Fruit fly (Drosophila melanogaster) whole organism, embryonic: ENCODE results near the gene Karybeta3.

ENCODE experiments used
- Adf1 ChIP-seq: fragments of 200-800 bp; sonication (Bioruptor generic); IDR thresholded peaks from 2 replicates; pipeline ENCODE4 v1.3.6; 2022; ENCODE audit warnings: missing biosample characterization, missing genetic modification characterization
- BEAF-32 ChIP-seq: fragments of 200-800 bp; sonication (Bioruptor generic); optimal IDR thresholded peaks from 3 replicates; lab custom pipeline; 2017; ENCODE audit warnings: missing biosample characterization, missing genetic modification characterization, mild to moderate bottlenecking, moderate library complexity, missing genetic modification reagents
- Blimp-1 ChIP-seq: fragments of 200-800 bp; sonication (Bioruptor generic); optimal IDR thresholded peaks from 3 replicates; lab custom pipeline; 2018; ENCODE audit warnings: missing biosample characterization, missing genetic modification characterization, mild to moderate bottlenecking, moderate library complexity, missing genetic modification reagents
- C15 ChIP-seq: fragments of 200-800 bp; sonication (Bioruptor generic); IDR thresholded peaks from 3 replicates; pipeline ENCODE4 v1.3.6; 2022; ENCODE audit warnings: missing biosample characterization, missing genetic modification characterization
- CG10565 ChIP-seq: fragments of 200-800 bp; sonication (Bioruptor generic); optimal IDR thresholded peaks from 3 replicates; lab custom pipeline; 2016; ENCODE audit warnings: missing biosample characterization, mild to moderate bottlenecking, missing genetic modification characterization
- CG10979 ChIP-seq: fragments of 200-800 bp; sonication (Bioruptor generic); optimal IDR thresholded peaks from 2 replicates; lab custom pipeline; 2018; ENCODE audit warnings: missing biosample characterization, mild to moderate bottlenecking, missing genetic modification characterization, moderate library complexity
- CG12104 ChIP-seq: fragments of 200-800 bp; sonication (Bioruptor generic); optimal IDR thresholded peaks from 3 replicates; lab custom pipeline; 2016; ENCODE audit warnings: missing biosample characterization, missing genetic modification characterization
- CG12299 ChIP-seq: fragments of 200-800 bp; sonication (Bioruptor generic); optimal IDR thresholded peaks from 2 replicates; lab custom pipeline; 2018; ENCODE audit warnings: missing biosample characterization, mild to moderate bottlenecking, missing genetic modification characterization
- CG13296 ChIP-seq: fragments of 200-800 bp; sonication (Bioruptor generic); optimal IDR thresholded peaks from 3 replicates; lab custom pipeline; 2018; ENCODE audit warnings: missing biosample characterization, mild to moderate bottlenecking, missing genetic modification characterization
- CG14050 ChIP-seq: fragments of 200-800 bp; sonication (Bioruptor generic); IDR thresholded peaks from 3 replicates; pipeline ENCODE4 v1.3.6; 2022; ENCODE audit warnings: missing biosample characterization, missing genetic modification characterization
- CG14710 ChIP-seq: fragments of 200-800 bp; sonication (Bioruptor generic); optimal IDR thresholded peaks from 3 replicates; lab custom pipeline; 2019; ENCODE audit warnings: missing biosample characterization, mild to moderate bottlenecking, missing genetic modification characterization, moderate library complexity
- CG15601 ChIP-seq: fragments of 200-800 bp; sonication (Bioruptor generic); optimal IDR thresholded peaks from 3 replicates; lab custom pipeline; 2019; ENCODE audit warnings: missing biosample characterization, mild to moderate bottlenecking, missing genetic modification characterization, moderate library complexity
- CG1602 ChIP-seq: fragments of 200-800 bp; sonication (Bioruptor generic); optimal IDR thresholded peaks from 3 replicates; lab custom pipeline; 2016; ENCODE audit warnings: missing biosample characterization, missing genetic modification characterization
- CG18764 ChIP-seq: fragments of 200-800 bp; sonication (Bioruptor generic); optimal IDR thresholded peaks from 3 replicates; lab custom pipeline; 2016; ENCODE audit warnings: missing biosample characterization, missing genetic modification characterization
- CG2129 ChIP-seq: fragments of 200-800 bp; sonication (Bioruptor generic); IDR thresholded peaks from 2 replicates; pipeline ENCODE4 v1.3.6; 2022; ENCODE audit warnings: missing biosample characterization, missing genetic modification characterization; ENCODE audit not compliant: partially characterized antibody
- CG32767 ChIP-seq: fragments of 200-800 bp; sonication (Bioruptor generic); IDR thresholded peaks from 2 replicates; pipeline ENCODE4 v1.3.6; 2022; ENCODE audit warnings: missing biosample characterization, missing genetic modification characterization
- CG34422 ChIP-seq: fragments of 200-800 bp; sonication (Bioruptor generic); IDR thresholded peaks from 3 replicates; pipeline ENCODE4 v1.3.6; 2022; ENCODE audit warnings: missing biosample characterization, missing genetic modification characterization
- CG4820 ChIP-seq: fragments of 200-800 bp; sonication (Bioruptor generic); optimal IDR thresholded peaks from 3 replicates; lab custom pipeline; 2016; ENCODE audit warnings: missing biosample characterization, missing genetic modification characterization
- CG6813 ChIP-seq: fragments of 200-800 bp; sonication (Bioruptor generic); optimal IDR thresholded peaks from 2 replicates; lab custom pipeline; 2017; ENCODE audit warnings: missing biosample characterization, missing genetic modification characterization, mild to moderate bottlenecking, moderate library complexity, missing genetic modification reagents
- CG6854 ChIP-seq: fragments of 200-800 bp; sonication (Bioruptor generic); optimal IDR thresholded peaks from 3 replicates; lab custom pipeline; 2017; ENCODE audit warnings: missing biosample characterization, mild to moderate bottlenecking, missing genetic modification characterization
- CG7786 ChIP-seq: fragments of 200-800 bp; sonication (Bioruptor generic); optimal IDR thresholded peaks from 2 replicates; lab custom pipeline; 2016; ENCODE audit warnings: missing biosample characterization, missing genetic modification characterization
- CG7963 ChIP-seq: fragments of 200-800 bp; sonication (Bioruptor generic); IDR thresholded peaks from 3 replicates; pipeline ENCODE4 v1.3.6; 2022; ENCODE audit warnings: missing biosample characterization, missing genetic modification characterization; ENCODE audit not compliant: partially characterized antibody
- CG8388 ChIP-seq: fragments of 200-800 bp; sonication (Bioruptor generic); optimal IDR thresholded peaks from 2 replicates; lab custom pipeline; 2019; ENCODE audit warnings: missing biosample characterization, mild to moderate bottlenecking, missing genetic modification characterization, moderate library complexity
- CG8924 ChIP-seq: fragments of 200-800 bp; optimal IDR thresholded peaks from 3 replicates; lab custom pipeline; 2019; ENCODE audit warnings: missing biosample characterization, mild to moderate bottlenecking, missing genetic modification characterization, moderate library complexity
- Ets97D ChIP-seq: fragments of 200-800 bp; sonication (Bioruptor generic); optimal IDR thresholded peaks from 3 replicates; lab custom pipeline; 2016; ENCODE audit warnings: missing biosample characterization, missing genetic modification characterization
- Fer3 ChIP-seq: fragments of 200-800 bp; sonication (Bioruptor generic); optimal IDR thresholded peaks from 2 replicates; lab custom pipeline; 2018; ENCODE audit warnings: missing biosample characterization, mild to moderate bottlenecking, missing genetic modification characterization, moderate library complexity
- HLHmδ ChIP-seq: fragments of 200-800 bp; sonication (Bioruptor generic); optimal IDR thresholded peaks from 2 replicates; lab custom pipeline; 2018; ENCODE audit warnings: missing biosample characterization, mild to moderate bottlenecking, missing genetic modification characterization, moderate library complexity
- Jarid2 ChIP-seq: fragments of 200-800 bp; sonication (Bioruptor generic); optimal IDR thresholded peaks from 3 replicates; lab custom pipeline; 2017; ENCODE audit warnings: mild to moderate bottlenecking, missing biosample characterization, missing genetic modification reagents, missing genetic modification characterization
- Meics ChIP-seq: fragments of 200-800 bp; sonication (Bioruptor generic); optimal IDR thresholded peaks from 2 replicates; lab custom pipeline; 2017; ENCODE audit warnings: missing biosample characterization, mild to moderate bottlenecking, missing genetic modification characterization
- NC2β ChIP-seq: fragments of 200-800 bp; sonication (Bioruptor generic); optimal IDR thresholded peaks from 2 replicates; lab custom pipeline; 2016; ENCODE audit warnings: missing biosample characterization, missing genetic modification characterization
- Neu2 ChIP-seq: fragments of 200-800 bp; sonication (Bioruptor generic); optimal IDR thresholded peaks from 3 replicates; lab custom pipeline; 2016; ENCODE audit warnings: missing biosample characterization, missing genetic modification characterization, borderline replicate concordance
- Nf-YA ChIP-seq: fragments of 200-800 bp; sonication (Bioruptor generic); IDR thresholded peaks from 2 replicates; pipeline ENCODE4 v1.3.6; 2022; ENCODE audit warnings: missing biosample characterization, missing genetic modification characterization
- Six4 ChIP-seq: fragments of 200-800 bp; sonication (Bioruptor generic); optimal IDR thresholded peaks from 2 replicates; lab custom pipeline; 2016; ENCODE audit warnings: missing biosample characterization, missing genetic modification characterization
- abd-A ChIP-seq: fragments of 200-800 bp; sonication (Bioruptor generic); optimal IDR thresholded peaks from 3 replicates; lab custom pipeline; 2019; ENCODE audit warnings: missing biosample characterization, mild to moderate bottlenecking, missing genetic modification characterization, moderate library complexity
- bigmax ChIP-seq: fragments of 200-800 bp; sonication (Bioruptor generic); optimal IDR thresholded peaks from 2 replicates; lab custom pipeline; 2018; ENCODE audit warnings: missing biosample characterization, mild to moderate bottlenecking, missing genetic modification characterization
- cad ChIP-seq: fragments of >200 bp; optimal IDR thresholded peaks from 2 replicates; lab custom pipeline; 2017; ENCODE audit warnings: missing biosample characterization, missing genetic modification characterization
- chinmo ChIP-seq: fragments of 200-800 bp; sonication (Bioruptor generic); IDR thresholded peaks from 4 replicates; pipeline ENCODE4 v1.3.6; 2022; ENCODE audit warnings: missing biosample characterization, missing genetic modification characterization; ENCODE audit not compliant: partially characterized antibody
- dati ChIP-seq: fragments of 200-800 bp; sonication (Bioruptor generic); IDR thresholded peaks from 2 replicates; pipeline ENCODE4 v1.3.6; 2022; ENCODE audit warnings: missing biosample characterization, missing genetic modification characterization
- dimm ChIP-seq: fragments of 200-800 bp; sonication (Bioruptor generic); IDR thresholded peaks from 2 replicates; pipeline ENCODE4 v1.3.6; 2022; ENCODE audit warnings: missing biosample characterization, missing genetic modification characterization
- dpn ChIP-seq, 2 experiments: fragments of 200-800 bp; sonication (Bioruptor generic); optimal IDR thresholded peaks; 3 replicates each; lab custom pipeline; 2016; ENCODE audit warnings: missing biosample characterization in 2 of 2, missing genetic modification characterization in 2 of 2
- ewg ChIP-seq: fragments of 200-800 bp; sonication (Bioruptor generic); optimal IDR thresholded peaks from 3 replicates; lab custom pipeline; 2017; ENCODE audit warnings: mild to moderate bottlenecking, missing biosample characterization, missing genetic modification reagents, missing genetic modification characterization
- hb ChIP-seq: fragments of 200-800 bp; sonication (Bioruptor generic); IDR thresholded peaks from 3 replicates; pipeline ENCODE4 v1.3.6; 2022; ENCODE audit warnings: missing biosample characterization, missing genetic modification characterization; ENCODE audit not compliant: partially characterized antibody
- lmd ChIP-seq: fragments of 200-800 bp; sonication (Bioruptor generic); IDR thresholded peaks from 2 replicates; pipeline ENCODE4 v1.3.6; 2022; ENCODE audit warnings: missing biosample characterization, missing genetic modification characterization
- lov ChIP-seq, 2 experiments: fragments of 200-800 bp in 1 of 2; fragments of >200 bp in 1 of 2; sonication (Bioruptor generic) in 1 of 2; IDR thresholded peaks in 1 of 2; optimal IDR thresholded peaks in 1 of 2; 2 replicates in 1 of 2; 3 replicates in 1 of 2; pipeline versions ENCODE4 v1.3.6 to Lab custom; 2017 to 2022; ENCODE audit warnings: missing biosample characterization in 1 of 2, missing genetic modification characterization in 1 of 2
- p53 ChIP-seq: fragments of 200-800 bp; sonication (Bioruptor generic); optimal IDR thresholded peaks from 2 replicates; lab custom pipeline; 2016; ENCODE audit warnings: missing biosample characterization, missing genetic modification characterization
- pho ChIP-seq: fragments of 200-800 bp; sonication (Bioruptor generic); optimal IDR thresholded peaks from 2 replicates; lab custom pipeline; 2016; ENCODE audit warnings: missing biosample characterization, missing genetic modification characterization
- ranshi ChIP-seq: fragments of 200-800 bp; sonication (Bioruptor generic); IDR thresholded peaks from 2 replicates; pipeline ENCODE4 v1.3.6; 2022; ENCODE audit warnings: missing biosample characterization, missing genetic modification characterization
- sug ChIP-seq: fragments of 200-800 bp; optimal IDR thresholded peaks from 2 replicates; lab custom pipeline; 2019; ENCODE audit warnings: missing biosample characterization, mild to moderate bottlenecking, missing genetic modification characterization, moderate library complexity
- vnd ChIP-seq: fragments of 200-800 bp; sonication (Bioruptor generic); IDR thresholded peaks from 3 replicates; pipeline ENCODE4 v1.3.6; 2022; ENCODE audit warnings: missing biosample characterization, missing genetic modification characterization; ENCODE audit not compliant: partially characterized antibody
- wor ChIP-seq: fragments of 200-800 bp; sonication (Bioruptor generic); IDR thresholded peaks from 2 replicates; pipeline ENCODE4 v1.3.6; 2022; ENCODE audit warnings: missing biosample characterization, missing genetic modification characterization

Karybeta3 gene

DNA sequence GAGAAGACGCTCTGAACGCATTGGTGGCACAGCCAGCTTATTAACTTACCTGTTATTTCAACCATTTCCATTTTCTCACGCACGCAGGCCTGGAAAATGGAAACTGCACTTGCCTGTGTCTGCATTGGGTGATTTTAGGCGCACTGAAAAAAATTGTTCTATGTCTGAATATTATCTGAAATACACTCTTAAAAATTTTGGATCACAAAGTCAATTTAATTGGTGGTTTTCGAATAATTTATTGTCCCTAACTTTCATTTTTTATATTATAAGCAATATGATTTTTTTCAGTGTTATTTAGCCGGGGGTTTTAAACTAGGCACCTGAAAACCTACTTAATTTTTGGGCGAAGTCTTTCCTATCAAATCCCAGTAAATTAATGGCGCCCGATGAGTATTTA lies 14.1 kb downstream of the Karybeta3 start (continued):
- TF ChIP-seq CG12104 (GFP tag; lab: Kevin White, UChicago): peak; percentile 38
- TF ChIP-seq Meics: peak; percentile 65
- TF ChIP-seq NC2β: peak; percentile 87
- no peak for TF ChIP-seq CG2129 (GFP tag; lab: Robert Waterston, UW)
- TF ChIP-seq CG6854 (GFP tag; lab: Kevin White, UChicago): peak; percentile 49
- peak; percentile 77 for TF ChIP-seq ranshi (GFP tag; lab: Robert Waterston, UW)
- peak; percentile 65 for TF ChIP-seq Neu2
- peak; percentile 34 for TF ChIP-seq CG10565 (GFP tag; lab: Kevin White, UChicago)
- no peak for TF ChIP-seq hb (GFP tag; lab: Robert Waterston, UW)
- no peak for TF ChIP-seq dimm (GFP tag; lab: Robert Waterston, UW)
- TF ChIP-seq CG18764: peak; percentile 73
- peak; percentile 87 for TF ChIP-seq CG4820
- TF ChIP-seq dati (GFP tag; lab: Robert Waterston, UW): peak; percentile 46; the same call in 1 of the 2 replicates
- TF ChIP-seq abd-A (tag; lab: Kevin White, UChicago): peak; percentile 70
- TF ChIP-seq Jarid2: peak; percentile 44
- peak; percentile 93 for TF ChIP-seq CG14710 (tag; lab: Kevin White, UChicago)
- TF ChIP-seq CG1602: peak; percentile 53
- TF ChIP-seq bigmax (GFP tag; lab: Kevin White, UChicago): no peak
- peak; percentile 75 for TF ChIP-seq CG6813 (GFP tag; lab: Kevin White, UChicago)
- peak; percentile 73 for TF ChIP-seq Six4 (GFP tag; lab: Kevin White, UChicago)
- TF ChIP-seq vnd: no peak
- TF ChIP-seq Adf1 (GFP tag; lab: Robert Waterston, UW): no peak
- TF ChIP-seq CG8924 (tag; lab: Kevin White, UChicago): peak; percentile 86
- TF ChIP-seq lmd (GFP tag; lab: Robert Waterston, UW): peak; percentile 77
- peak; percentile 65 for TF ChIP-seq Nf-YA (GFP tag; lab: Robert Waterston, UW)
- TF ChIP-seq wor (GFP tag; lab: Robert Waterston, UW): peak; percentile 63
- no peak for TF ChIP-seq chinmo
- peak; percentile 56 for TF ChIP-seq CG13296
- TF ChIP-seq Fer3 (tag; lab: Kevin White, UChicago): peak; percentile 69
- no peak for TF ChIP-seq cad
- peak; percentile 38 to 67 for TF ChIP-seq dpn (GFP tag; optimal IDR thresholded peaks at IDR 0.05; lab: Kevin White, UChicago)
- TF ChIP-seq CG7786 (GFP tag; lab: Kevin White, UChicago): no peak
- TF ChIP-seq CG32767: peak; percentile 73
- TF ChIP-seq Blimp-1 (GFP tag; lab: Kevin White, UChicago): peak; percentile 89
- peak; percentile 58 for TF ChIP-seq CG14050 (GFP tag; lab: Robert Waterston, UW)
- peak; percentile 36 for TF ChIP-seq p53 (GFP tag; lab: Kevin White, UChicago)
- no peak for TF ChIP-seq Ets97D (GFP tag; lab: Kevin White, UChicago)
- no peak for TF ChIP-seq CG7963 (GFP tag; lab: Robert Waterston, UW)
- peak; percentile 94 for TF ChIP-seq CG10979 (tag; lab: Kevin White, UChicago)
- no peak for TF ChIP-seq lov (optimal IDR thresholded peaks at IDR 0.05; lab: Kevin White, UChicago)
- TF ChIP-seq lov (GFP tag; IDR thresholded peaks at IDR 0.05; lab: Robert Waterston, UW): peak; percentile 91
- peak; percentile 88 for TF ChIP-seq CG34422 (GFP tag; lab: Robert Waterston, UW)
- TF ChIP-seq CG8388 (GFP tag; lab: Kevin White, UChicago): peak; percentile 79
- TF ChIP-seq sug (tag; lab: Kevin White, UChicago): no peak
- TF ChIP-seq BEAF-32 (GFP tag; lab: Kevin White, UChicago): no peak
- TF ChIP-seq CG12299 (tag; lab: Kevin White, UChicago): peak; percentile 24
- TF ChIP-seq ewg: no peak
- TF ChIP-seq CG15601 (tag; lab: Kevin White, UChicago): peak; percentile 49
- 0 out of 3 replicates have a peak, but pooled peaks have one; percentile 5 for TF ChIP-seq C15 (GFP tag; lab: Robert Waterston, UW)
- no peak for TF ChIP-seq HLHmδ (GFP tag; lab: Kevin White, UChicago)
- TF ChIP-seq pho (GFP tag; lab: Kevin White, UChicago): no peak
